Worm (Caenorhabditis elegans): ENCODE measurements around the gene Y51H7C.9.

Gene Y51H7C.9

ce11 chrII:1423660-1424059, 12.4 kb upstream of the Y51H7C.9 start, which contains the start of gene Y51H7C.10:
Gene Y51H7C.10, minus strand, starts transcription at chrII:1423760.
- TF ChIP-seq efl-1 (optimal IDR thresholded peaks at IDR 0.05) (no peak), efl-1 (GFP tag; optimal IDR thresholded peaks at IDR 0.05 in 1 of 2) (peak in 1 of 2 experiments; percentile 33), pax-3 (tag; optimal IDR thresholded peaks at IDR 0.05) (no peak)

ce11 chrII:1420806-1421463, 9.7 kb upstream of the Y51H7C.9 start:
- TF ChIP-seq sup-37 (GFP tag; optimal IDR thresholded peaks at IDR 0.05) (no peak), zip-4 (GFP tag; optimal IDR thresholded peaks at IDR 0.05) (no peak), ceh-63 (GFP tag; optimal IDR thresholded peaks at IDR 0.05) (no peak), mep-1 (tag; optimal IDR thresholded peaks at IDR 0.05) (no peak)

ce11 chrII:1419994-1420393, 8.7 kb upstream of the Y51H7C.9 start:
- no peak for TF ChIP-seq nhr-76 (tag; optimal IDR thresholded peaks at IDR 0.05)
- no peak for TF ChIP-seq fkh-8 (tag; optimal IDR thresholded peaks at IDR 0.05)
- no peak for TF ChIP-seq aly-2 (tag; optimal IDR thresholded peaks at IDR 0.05)
- no peak for TF ChIP-seq efl-1 (optimal IDR thresholded peaks at IDR 0.05)
- peak in 1 of 2 experiments; percentile 86 for TF ChIP-seq efl-1 (GFP tag; optimal IDR thresholded peaks at IDR 0.05 in 1 of 2)
- TF ChIP-seq elt-3 (tag; optimal IDR thresholded peaks at IDR 0.05): no peak
- no peak for TF ChIP-seq ceh-88 (GFP tag; IDR thresholded peaks at IDR 0.05)
- TF ChIP-seq snpc-4 (tag; optimal IDR thresholded peaks at IDR 0.05): no peak
- TF ChIP-seq lin-13 (GFP tag; optimal IDR thresholded peaks at IDR 0.05): no peak
- no peak for TF ChIP-seq nhr-237 (tag; optimal IDR thresholded peaks at IDR 0.05)

- TF ChIP-seq hpl-2 (GFP tag; optimal IDR thresholded peaks at IDR 0.05) (no peak), blmp-1 (tag; optimal IDR thresholded peaks at IDR 0.05) (no peak), fkh-8 (tag; optimal IDR thresholded peaks at IDR 0.05) (no peak), lin-39 (tag; optimal IDR thresholded peaks at IDR 0.05) (no peak), unc-30 (tag; optimal IDR thresholded peaks at IDR 0.05) (no peak), vab-15 (tag; optimal IDR thresholded peaks at IDR 0.05) (no peak), sup-37 (GFP tag; optimal IDR thresholded peaks at IDR 0.05) (no peak), swsn-7 (tag; optimal IDR thresholded peaks at IDR 0.05) (no peak), tlp-1 (tag; optimal IDR thresholded peaks at IDR 0.05) (no peak)
These were observed 1.2 kb upstream of the Y51H7C.9 start, which contains the start of gene alkb-1 for ce11 chrII:1412359-1412907. Gene alkb-1, plus strand, starts transcription at chrII:1412409.

ce11 chrII:1403056-1403455, 8.2 kb downstream of the Y51H7C.9 start, which contains the start of the genes Y51H7C.41 and cogc-4:
Gene Y51H7C.41, plus strand, starts transcription at chrII:1403321.
Gene cogc-4, plus strand, starts transcription at chrII:1403441.
- no peak for TF ChIP-seq efl-1 (optimal IDR thresholded peaks at IDR 0.05)
- peak in 1 of 2 experiments; percentile 90 for TF ChIP-seq efl-1 (GFP tag; optimal IDR thresholded peaks at IDR 0.05 in 1 of 2)
- no peak for TF ChIP-seq nhr-76 (tag; optimal IDR thresholded peaks at IDR 0.05)
- no peak for TF ChIP-seq tbx-2 (tag; optimal IDR thresholded peaks at IDR 0.05)
- TF ChIP-seq nhr-28 (tag; optimal IDR thresholded peaks at IDR 0.05): no peak
- peak in 1 of 3 experiments; percentile 19 for TF ChIP-seq dpl-1 (GFP tag; optimal IDR thresholded peaks at IDR 0.05)

ce11 chrII:1402167-1402619, 9.1 kb downstream of the Y51H7C.9 start, which contains the start of gene Y51H7C.7:
Gene Y51H7C.7, plus strand, starts transcription at chrII:1402569.
- TF ChIP-seq nhr-28 (tag; optimal IDR thresholded peaks at IDR 0.05) (no peak), C16A3.4 (tag; optimal IDR thresholded peaks at IDR 0.05) (peak; percentile 27), nhr-19 (GFP tag; conservative IDR thresholded peaks at IDR 0.05) (peak; percentile 65), alr-1 (tag; optimal IDR thresholded peaks at IDR 0.05; ENCODE audit: borderline replicate concordance) (no peak), tbx-2 (tag; optimal IDR thresholded peaks at IDR 0.05) (peak; percentile 74), C04F5.9 (tag; optimal IDR thresholded peaks at IDR 0.05) (peak; percentile 19), lsy-2 (tag; optimal IDR thresholded peaks at IDR 0.05) (peak in 1 of 2 experiments; percentile 84), lin-14 (GFP tag; optimal IDR thresholded peaks at IDR 0.05) (no peak), nhr-20 (tag; optimal IDR thresholded peaks at IDR 0.05) (peak; percentile 68), rnt-1 (tag; optimal IDR thresholded peaks at IDR 0.05) (peak; percentile 73), vab-15 (tag; optimal IDR thresholded peaks at IDR 0.05) (no peak), swsn-7 (tag; optimal IDR thresholded peaks at IDR 0.05) (peak; percentile 71), tlp-1 (tag; optimal IDR thresholded peaks at IDR 0.05) (no peak), nhr-71 (tag; optimal IDR thresholded peaks at IDR 0.05) (no peak), C34B4.2 (tag; optimal IDR thresholded peaks at IDR 0.05) (no peak), unc-130 (tag; optimal IDR thresholded peaks at IDR 0.05) (peak; percentile 58), ceh-8 (GFP tag; optimal IDR thresholded peaks at IDR 0.05) (no peak), nhr-90 (tag; optimal IDR thresholded peaks at IDR 0.05; ENCODE audit: poor library complexity) (peak; percentile 74), aha-1 (tag; optimal IDR thresholded peaks at IDR 0.05) (peak; percentile 4), ztf-4 (tag; optimal IDR thresholded peaks at IDR 0.05) (no peak), isw-1 (GFP tag; IDR thresholded peaks at IDR 0.05) (peak; percentile 56)

Data from whole organism, L1 larva.